Worm (Caenorhabditis elegans) whole organism, L2 larva: ENCODE results near the gene srw-41.
"Not testable (repeated sequence)": the region's sequence is repeated elsewhere in the genome, so short reads cannot be mapped to it uniquely, and the experiment has no call there.

Experiments
- C34F6.9 ChIP-seq: fragments of 150-350 bp; optimal IDR thresholded peaks from 2 replicates; lab custom pipeline; 2014; ENCODE audit warnings: missing biosample characterization, missing genetic modification characterization
- R02D3.7 ChIP-seq: fragments of 150-350 bp; optimal IDR thresholded peaks from 2 replicates; lab custom pipeline; 2014; ENCODE audit warnings: missing biosample characterization, missing genetic modification characterization
- Y55F3AM.14 ChIP-seq: fragments of 200-800 bp; sonication (Bioruptor generic); optimal IDR thresholded peaks from 2 replicates; lab custom pipeline; 2018; ENCODE audit warnings: mild to moderate bottlenecking, missing genetic modification characterization, missing compliant biosample characterization
- ZK546.5 ChIP-seq: sonication (generic microtip); optimal IDR thresholded peaks from 2 replicates; lab custom pipeline; 2017; ENCODE audit warnings: missing biosample characterization, missing genetic modification characterization
- aly-2 ChIP-seq: fragments of 150-350 bp; optimal IDR thresholded peaks from 2 replicates; lab custom pipeline; 2014; ENCODE audit warnings: missing biosample characterization, missing genetic modification characterization
- ama-1 ChIP-seq: fragments of 150-350 bp; optimal IDR thresholded peaks from 2 replicates; lab custom pipeline; 2018; ENCODE audit warnings: inconsistent platforms
- blmp-1 ChIP-seq: sonication (generic microtip); optimal IDR thresholded peaks from 2 replicates; lab custom pipeline; 2017; ENCODE audit warnings: missing genetic modification characterization, mild to moderate bottlenecking, missing compliant biosample characterization, antibody characterized with exemption, moderate library complexity; ENCODE audit not compliant: insufficient read depth
- ceh-16 ChIP-seq: fragments of 150-350 bp; optimal IDR thresholded peaks from 2 replicates; lab custom pipeline; 2014; ENCODE audit warnings: missing biosample characterization, missing genetic modification characterization
- crh-2 ChIP-seq: sonication (generic microtip); optimal IDR thresholded peaks from 2 replicates; lab custom pipeline; 2017; ENCODE audit warnings: missing biosample characterization, missing genetic modification characterization
- egl-27 ChIP-seq: sonication (generic microtip); optimal IDR thresholded peaks from 3 replicates; lab custom pipeline; 2017; ENCODE audit warnings: missing biosample characterization, missing genetic modification reagents, missing genetic modification characterization
- elt-1 ChIP-seq: fragments of 150-350 bp; optimal IDR thresholded peaks from 2 replicates; lab custom pipeline; 2014; ENCODE audit warnings: missing biosample characterization, missing genetic modification characterization
- elt-3 ChIP-seq: sonication (generic microtip); optimal IDR thresholded peaks from 2 replicates; lab custom pipeline; 2017; ENCODE audit warnings: missing biosample characterization, missing genetic modification characterization
- fos-1 ChIP-seq: fragments of 150-350 bp; optimal IDR thresholded peaks from 2 replicates; lab custom pipeline; 2014; ENCODE audit warnings: missing biosample characterization, missing genetic modification characterization
- lin-13 ChIP-seq: fragments of 150-350 bp; optimal IDR thresholded peaks from 2 replicates; lab custom pipeline; 2014; ENCODE audit warnings: missing biosample characterization, missing genetic modification reagents, missing genetic modification characterization
- lin-39 ChIP-seq: fragments of 150-350 bp; optimal IDR thresholded peaks from 2 replicates; lab custom pipeline; 2014; ENCODE audit warnings: missing biosample characterization, missing genetic modification reagents, missing genetic modification characterization
- lsy-2 ChIP-seq, 2 experiments: fragments of 150-350 bp in 1 of 2; sonication (generic microtip) in 1 of 2; optimal IDR thresholded peaks; 2 replicates each; lab custom pipeline; 2014 to 2017; ENCODE audit warnings: missing biosample characterization in 2 of 2, missing genetic modification characterization in 2 of 2
- mab-5 ChIP-seq: fragments of 150-350 bp; optimal IDR thresholded peaks from 2 replicates; lab custom pipeline; 2014; ENCODE audit warnings: missing biosample characterization, missing genetic modification characterization
- mbf-1 ChIP-seq: sonication (generic microtip); optimal IDR thresholded peaks from 2 replicates; lab custom pipeline; 2017; ENCODE audit warnings: missing biosample characterization, missing genetic modification characterization
- nhr-10 ChIP-seq: sonication (generic microtip); optimal IDR thresholded peaks from 2 replicates; lab custom pipeline; 2017; ENCODE audit warnings: missing biosample characterization, missing genetic modification characterization
- nhr-11 ChIP-seq: fragments of 150-350 bp; optimal IDR thresholded peaks from 2 replicates; lab custom pipeline; 2014; ENCODE audit warnings: missing biosample characterization, missing genetic modification characterization
- nhr-23 ChIP-seq: fragments of 150-350 bp; optimal IDR thresholded peaks from 2 replicates; lab custom pipeline; 2014; ENCODE audit warnings: missing biosample characterization, missing genetic modification reagents, missing genetic modification characterization
- nhr-237 ChIP-seq: fragments of 150-350 bp; optimal IDR thresholded peaks from 2 replicates; lab custom pipeline; 2014; ENCODE audit warnings: missing biosample characterization, missing genetic modification characterization
- nhr-25 ChIP-seq: fragments of 150-350 bp; sonication (generic microtip); optimal IDR thresholded peaks from 3 replicates; lab custom pipeline; 2014; ENCODE audit warnings: missing biosample characterization, missing genetic modification characterization
- nhr-77 ChIP-seq: fragments of 150-350 bp; optimal IDR thresholded peaks from 2 replicates; lab custom pipeline; 2014; ENCODE audit warnings: missing biosample characterization, missing genetic modification characterization
- sem-4 ChIP-seq: fragments of 150-350 bp; optimal IDR thresholded peaks from 2 replicates; lab custom pipeline; 2014; ENCODE audit warnings: missing biosample characterization, missing genetic modification reagents, missing genetic modification characterization
- skn-1 ChIP-seq: sonication (generic microtip); optimal IDR thresholded peaks from 2 replicates; lab custom pipeline; 2017; ENCODE audit warnings: missing biosample characterization, missing genetic modification characterization
- sma-3 ChIP-seq: sonication (generic microtip); optimal IDR thresholded peaks from 2 replicates; lab custom pipeline; 2016; ENCODE audit warnings: missing genetic modification reagents, missing genetic modification characterization, missing compliant biosample characterization
- snpc-4 ChIP-seq: fragments of 150-350 bp; optimal IDR thresholded peaks from 2 replicates; lab custom pipeline; 2014; ENCODE audit warnings: missing biosample characterization, missing genetic modification characterization
- unc-39 ChIP-seq: fragments of 150-350 bp; optimal IDR thresholded peaks from 2 replicates; lab custom pipeline; 2014; ENCODE audit warnings: missing biosample characterization, missing genetic modification characterization
- unc-55 ChIP-seq: fragments of 150-350 bp; sonication (generic microtip); optimal IDR thresholded peaks from 3 replicates; lab custom pipeline; 2014; ENCODE audit warnings: missing biosample characterization, missing genetic modification reagents, missing genetic modification characterization
- ztf-1 ChIP-seq: fragments of 200-800 bp; sonication (Bioruptor generic); conservative IDR thresholded peaks from 2 replicates; pipeline ENCODE4 v1.3.6; 2022; ENCODE audit warnings: missing genetic modification characterization, missing compliant biosample characterization
- ztf-4 ChIP-seq: fragments of 150-350 bp; optimal IDR thresholded peaks from 2 replicates; lab custom pipeline; 2014; ENCODE audit warnings: missing biosample characterization, missing genetic modification characterization

srw-41 gene

DNA sequence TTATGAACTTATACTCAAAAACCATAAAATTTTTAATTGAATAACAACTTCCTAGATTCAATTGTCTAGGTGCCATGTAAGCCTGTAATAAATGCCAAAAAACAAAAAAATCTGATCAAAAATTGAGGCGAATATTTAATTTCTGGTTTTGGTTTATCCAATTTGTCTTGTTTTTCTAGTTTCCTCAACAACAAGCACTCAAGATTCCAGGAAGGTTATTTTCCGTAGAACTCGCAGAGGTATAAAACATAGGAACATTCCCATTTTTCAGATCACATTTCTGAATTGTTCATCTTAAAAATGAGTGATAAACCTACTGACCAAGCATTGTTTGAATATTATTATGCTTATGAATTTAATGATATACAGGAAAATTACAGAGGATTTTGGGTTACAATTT is at the start of gene srw-41:
Gene srw-41, plus strand, starts transcription at position 301 of the 400 bp plus-strand sequence.
- no peak for TF ChIP-seq crh-2 (tag; lab: Kevin White, UChicago)
- no peak for TF ChIP-seq unc-39 (tag; lab: Kevin White, UChicago)
- no peak for TF ChIP-seq Y55F3AM.14
- no peak for TF ChIP-seq elt-1
- no peak for TF ChIP-seq ZK546.5 (tag; lab: Kevin White, UChicago)
- no peak for TF ChIP-seq C34F6.9 (tag; lab: Kevin White, UChicago)
- no peak for TF ChIP-seq mab-5
- no peak for TF ChIP-seq ceh-16 (tag; lab: Kevin White, UChicago)

DNA sequence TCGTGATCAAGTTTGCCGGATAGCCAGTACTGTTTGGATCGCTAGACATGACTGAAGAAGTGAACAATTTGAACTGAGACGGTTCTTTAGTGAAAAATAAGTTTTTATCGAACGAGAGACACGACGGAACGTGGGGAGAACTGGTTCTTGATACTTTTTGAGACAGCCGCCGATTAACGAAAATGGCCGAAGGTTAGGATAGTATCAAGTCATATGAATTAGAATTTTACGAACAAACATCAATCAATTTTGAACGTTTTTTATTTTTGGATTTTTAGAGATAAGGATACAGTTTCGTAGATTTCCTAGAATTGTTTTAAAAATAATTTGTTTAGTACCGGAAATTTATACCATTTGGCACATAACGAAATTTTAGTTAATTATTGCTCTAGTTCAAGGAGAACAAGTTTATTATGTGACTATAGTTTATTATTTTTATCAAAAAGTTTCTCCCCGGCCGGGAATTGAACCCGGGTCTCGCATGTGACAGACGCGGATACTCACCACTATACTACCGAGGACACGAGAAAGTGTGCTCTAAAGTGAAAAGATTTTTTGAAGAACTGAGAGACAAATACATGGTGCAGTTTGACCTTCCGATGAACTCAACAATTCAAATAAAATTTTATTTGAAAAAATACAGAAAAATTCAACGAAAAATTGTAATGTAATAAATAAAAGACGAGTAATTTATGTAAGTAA is 48.8 kb upstream of the srw-41 start, which contains the start of gene W06G6.20:
Gene W06G6.20, minus strand, starts transcription at position 51 of the 702 bp plus-strand sequence.
- TF ChIP-seq mab-5 (no peak), ztf-1 (no peak), unc-55 (no peak), ztf-4 (tag; lab: Kevin White, UChicago) (no peak), elt-3 (tag; lab: Kevin White, UChicago) (no peak), crh-2 (tag; lab: Kevin White, UChicago) (no peak), egl-27 (tag; lab: Kevin White, UChicago) (no peak), R02D3.7 (tag; lab: Kevin White, UChicago) (no peak), aly-2 (tag; lab: Kevin White, UChicago) (no peak), lsy-2 (tag; optimal IDR thresholded peaks at IDR 0.05; lab: Kevin White, UChicago) (no peak), fos-1 (tag; lab: Kevin White, UChicago) (no peak), Y55F3AM.14 (no peak), nhr-77 (tag; lab: Kevin White, UChicago) (no peak), lin-13 (GFP tag; lab: Kevin White, UChicago) (no peak), elt-1 (no peak), snpc-4 (tag; lab: Kevin White, UChicago) (no peak), nhr-10 (tag; lab: Kevin White, UChicago) (no peak), nhr-25 (no peak), sem-4 (tag; lab: Kevin White, UChicago) (no peak)

- not testable (repeated sequence) for TF ChIP-seq sma-3 (GFP tag; lab: Kevin White, UChicago); mab-5; C34F6.9 (tag; lab: Kevin White, UChicago)
- TF ChIP-seq, all 48 proteins: peak for 0; not testable (repeated sequence) for 48
Measured at ce11 chrV:16649200-16649599, 48.1 kb upstream of the srw-41 start, which contains the start of gene W06G6.11. Gene W06G6.11, minus strand, starts transcription at chrV:16649300.

DNA sequence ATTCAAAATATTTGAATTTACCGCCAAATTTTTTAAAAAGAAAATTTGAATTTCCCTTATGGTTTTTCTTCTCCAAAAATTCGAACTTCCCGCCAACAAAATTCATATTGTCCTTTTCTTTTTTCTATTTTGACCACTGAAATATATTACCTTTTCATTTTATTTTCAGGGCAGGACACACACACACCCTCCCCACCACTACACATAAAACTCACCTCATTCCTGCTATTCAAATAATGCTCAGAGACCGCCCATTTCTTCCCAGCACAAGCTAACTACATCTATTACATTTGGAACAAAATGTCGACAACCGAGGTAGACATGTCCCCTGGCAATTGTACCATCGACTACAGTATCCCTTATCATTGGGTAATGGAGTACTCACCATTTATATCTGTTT is 43.0 kb upstream of the srw-41 start, which contains the start of gene W06G6.15:
Gene W06G6.15, plus strand, starts transcription at position 301 of the 400 bp plus-strand sequence.
- not testable (repeated sequence) for TF ChIP-seq mbf-1; lin-39 (tag; lab: Kevin White, UChicago); unc-39 (tag; lab: Kevin White, UChicago)
- TF ChIP-seq, all 48 proteins: peak for 0; not testable (repeated sequence) for 48

- not testable (repeated sequence) for TF ChIP-seq blmp-1 (tag; lab: Kevin White, UChicago); nhr-23; ztf-1
Measured at ce11 chrV:16660816-16661215, 36.5 kb upstream of the srw-41 start, which contains the start of gene Y70C5B.2. Gene Y70C5B.2, minus strand, starts transcription at chrV:16660916.

DNA sequence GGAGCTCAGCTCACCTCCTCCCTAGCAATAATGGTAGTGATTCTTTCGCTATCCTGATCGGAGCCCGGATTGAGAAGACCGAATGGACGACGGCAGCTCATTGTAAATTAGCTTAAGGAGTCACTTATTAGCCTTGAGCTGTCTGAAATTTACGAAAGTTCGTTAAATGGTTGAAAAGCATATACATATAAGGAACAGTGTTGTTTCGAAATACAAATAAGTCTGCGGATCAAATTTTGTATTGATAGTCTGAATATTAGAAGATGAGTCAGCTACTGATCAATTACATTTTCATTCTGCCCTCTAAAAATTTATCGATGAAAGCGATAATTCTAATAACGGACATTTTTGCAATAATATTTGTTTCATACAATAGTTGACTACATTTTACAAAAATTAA is 30.6 kb upstream of the srw-41 start, which contains the start of gene F14F8.14:
Gene F14F8.14, minus strand, starts transcription at position 101 of the 400 bp plus-strand sequence.
- TF ChIP-seq skn-1 (tag; lab: Kevin White, UChicago) (no peak), aly-2 (tag; lab: Kevin White, UChicago) (no peak), snpc-4 (tag; lab: Kevin White, UChicago) (no peak), fos-1 (tag; lab: Kevin White, UChicago) (no peak), nhr-11 (tag; lab: Kevin White, UChicago) (no peak), nhr-237 (tag; lab: Kevin White, UChicago) (no peak), mbf-1 (no peak), ama-1 (lab: Kevin White, UChicago) (no peak)
